Fruit fly (Drosophila melanogaster) whole organism, embryonic: Measurements from ENCODE around the gene Prx5.

Experiments
- Ada2b ChIP-seq: fragments of 200-800 bp; sonication (Bioruptor generic); IDR thresholded peaks from 2 replicates; pipeline ENCODE4 v1.3.6; 2022; ENCODE audit warnings: missing biosample characterization, missing genetic modification characterization
- Awh ChIP-seq: fragments of 200-800 bp; sonication (Bioruptor generic); IDR thresholded peaks from 2 replicates; pipeline ENCODE4, ENCODE4 v1.3.6; 2022; ENCODE audit warnings: missing biosample characterization, missing genetic modification characterization
- Bdp1 ChIP-seq: fragments of 200-800 bp; sonication (Bioruptor generic); optimal IDR thresholded peaks from 3 replicates; lab custom pipeline; 2016; ENCODE audit warnings: missing biosample characterization, missing genetic modification characterization
- CG10979 ChIP-seq: fragments of 200-800 bp; sonication (Bioruptor generic); optimal IDR thresholded peaks from 2 replicates; lab custom pipeline; 2018; ENCODE audit warnings: missing biosample characterization, mild to moderate bottlenecking, missing genetic modification characterization, moderate library complexity
- CG11504 ChIP-seq: fragments of 200-800 bp; sonication (Bioruptor generic); optimal IDR thresholded peaks from 3 replicates; lab custom pipeline; 2019; ENCODE audit warnings: missing biosample characterization, mild to moderate bottlenecking, missing genetic modification characterization, moderate library complexity
- CG12744 ChIP-seq: fragments of 200-800 bp; sonication (Bioruptor generic); optimal IDR thresholded peaks from 2 replicates; lab custom pipeline; 2016; ENCODE audit warnings: missing biosample characterization, missing genetic modification characterization
- CG14441 ChIP-seq: fragments of 200-800 bp; sonication (Bioruptor generic); IDR thresholded peaks from 2 replicates; pipeline ENCODE4 v1.3.6; 2022; ENCODE audit warnings: missing biosample characterization, missing genetic modification characterization
- CG1647 ChIP-seq: fragments of 200-800 bp; sonication (Bioruptor generic); optimal IDR thresholded peaks from 3 replicates; lab custom pipeline; 2016; ENCODE audit warnings: missing biosample characterization, missing genetic modification characterization
- CG16813 ChIP-seq: fragments of 200-800 bp; sonication (Bioruptor generic); IDR thresholded peaks from 3 replicates; pipeline ENCODE4 v1.3.6; 2022; ENCODE audit warnings: missing biosample characterization, missing genetic modification characterization; ENCODE audit not compliant: partially characterized antibody
- CG16815 ChIP-seq: fragments of 200-800 bp; sonication (Bioruptor generic); optimal IDR thresholded peaks from 3 replicates; lab custom pipeline; 2017; ENCODE audit warnings: missing biosample characterization, mild to moderate bottlenecking, missing genetic modification characterization
- CG18476 ChIP-seq: fragments of 200-800 bp; sonication (Bioruptor generic); optimal IDR thresholded peaks from 2 replicates; lab custom pipeline; 2016; ENCODE audit warnings: missing biosample characterization, mild to moderate bottlenecking, missing genetic modification characterization
- CG18599 ChIP-seq: fragments of 200-800 bp; sonication (Bioruptor generic); optimal IDR thresholded peaks from 3 replicates; lab custom pipeline; 2017; ENCODE audit warnings: missing biosample characterization, missing genetic modification characterization, mild to moderate bottlenecking, moderate library complexity, missing genetic modification reagents
- CG2116 ChIP-seq: fragments of 200-800 bp; sonication (Bioruptor generic); optimal IDR thresholded peaks from 3 replicates; lab custom pipeline; 2018; ENCODE audit warnings: missing biosample characterization, mild to moderate bottlenecking, missing genetic modification characterization
- CG2202 ChIP-seq: fragments of 200-800 bp; sonication (Bioruptor generic); optimal IDR thresholded peaks from 2 replicates; lab custom pipeline; 2018; ENCODE audit warnings: missing biosample characterization, mild to moderate bottlenecking, missing genetic modification characterization
- CG30431 ChIP-seq: fragments of 200-800 bp; sonication (Bioruptor generic); optimal IDR thresholded peaks from 2 replicates; lab custom pipeline; 2017; ENCODE audit warnings: missing biosample characterization, missing genetic modification characterization
- CG31388 ChIP-seq: fragments of 200-800 bp; sonication (Bioruptor generic); optimal IDR thresholded peaks from 2 replicates; lab custom pipeline; 2016; ENCODE audit warnings: missing biosample characterization, missing genetic modification characterization
- CG32772 ChIP-seq: fragments of 200-800 bp; sonication (Bioruptor generic); IDR thresholded peaks from 2 replicates; pipeline ENCODE4 v1.3.6; 2022; ENCODE audit warnings: missing biosample characterization, missing genetic modification characterization
- CG3838 ChIP-seq: fragments of 200-800 bp; sonication (Bioruptor generic); optimal IDR thresholded peaks from 3 replicates; lab custom pipeline; 2016; ENCODE audit warnings: missing biosample characterization, missing genetic modification characterization
- CG6854 ChIP-seq: fragments of 200-800 bp; sonication (Bioruptor generic); optimal IDR thresholded peaks from 3 replicates; lab custom pipeline; 2017; ENCODE audit warnings: missing biosample characterization, mild to moderate bottlenecking, missing genetic modification characterization
- CG8478 ChIP-seq: fragments of >200 bp; optimal IDR thresholded peaks from 2 replicates; lab custom pipeline; 2018
- CG8765 ChIP-seq: fragments of 200-800 bp; sonication (Bioruptor generic); IDR thresholded peaks from 2 replicates; pipeline ENCODE4 v1.3.6; 2022; ENCODE audit warnings: missing biosample characterization, missing genetic modification characterization
- H2.0 ChIP-seq: fragments of 200-800 bp; sonication (Bioruptor generic); IDR thresholded peaks from 2 replicates; pipeline ENCODE4 v1.3.6; 2022; ENCODE audit warnings: missing biosample characterization, missing genetic modification characterization
- HLH3B ChIP-seq: fragments of 200-800 bp; sonication (Bioruptor generic); IDR thresholded peaks from 2 replicates; pipeline ENCODE4 v1.3.6; 2022; ENCODE audit warnings: missing biosample characterization, missing genetic modification characterization
- HLH4C ChIP-seq: fragments of 200-800 bp; sonication (Bioruptor generic); IDR thresholded peaks from 3 replicates; pipeline ENCODE4 v1.3.6; 2022; ENCODE audit warnings: missing biosample characterization, missing genetic modification characterization; ENCODE audit not compliant: partially characterized antibody
- Hr3 ChIP-seq: fragments of 200-800 bp; sonication (Bioruptor generic); optimal IDR thresholded peaks from 3 replicates; lab custom pipeline; 2016; ENCODE audit warnings: missing biosample characterization, missing genetic modification characterization
- Med ChIP-seq: fragments of 200-800 bp; sonication (Bioruptor generic); peaks from one replicate; lab custom pipeline; 2016; ENCODE audit warnings: missing biosample characterization, missing genetic modification characterization, mild to moderate bottlenecking, inconsistent platforms, moderate library complexity
- Meics ChIP-seq: fragments of 200-800 bp; sonication (Bioruptor generic); optimal IDR thresholded peaks from 2 replicates; lab custom pipeline; 2017; ENCODE audit warnings: missing biosample characterization, mild to moderate bottlenecking, missing genetic modification characterization
- Myb ChIP-seq: fragments of 200-800 bp; sonication (Bioruptor generic); optimal IDR thresholded peaks from 2 replicates; lab custom pipeline; 2016; ENCODE audit warnings: missing biosample characterization, missing genetic modification characterization
- Scr ChIP-seq: fragments of 200-800 bp; sonication (Bioruptor generic); IDR thresholded peaks from 2 replicates; pipeline ENCODE4 v1.3.6; 2022; ENCODE audit warnings: missing biosample characterization, missing genetic modification characterization; ENCODE audit not compliant: partially characterized antibody
- Trl ChIP-seq, 3 experiments: fragments of >200 bp in 2 of 3; fragments of 200-800 bp in 1 of 3; sonication (Bioruptor generic) in 1 of 3; optimal IDR thresholded peaks; 2 replicates in 1 of 3; 3 replicates in 2 of 3; lab custom pipeline; 2016 to 2017; ENCODE audit warnings: missing biosample characterization in 1 of 3, missing genetic modification characterization in 1 of 3
- bbx ChIP-seq: fragments of 200-800 bp; sonication (Bioruptor generic); IDR thresholded peaks from 2 replicates; pipeline ENCODE4 v1.3.6; 2022; ENCODE audit warnings: missing biosample characterization, missing genetic modification characterization; ENCODE audit not compliant: partially characterized antibody
- chinmo ChIP-seq: fragments of 200-800 bp; sonication (Bioruptor generic); IDR thresholded peaks from 4 replicates; pipeline ENCODE4 v1.3.6; 2022; ENCODE audit warnings: missing biosample characterization, missing genetic modification characterization; ENCODE audit not compliant: partially characterized antibody
- chn ChIP-seq: fragments of 200-800 bp; sonication (Bioruptor generic); optimal IDR thresholded peaks from 2 replicates; lab custom pipeline; 2016; ENCODE audit warnings: missing biosample characterization, missing genetic modification characterization
- dmrt99B ChIP-seq: fragments of 200-800 bp; sonication (Bioruptor generic); optimal IDR thresholded peaks from 2 replicates; lab custom pipeline; 2018; ENCODE audit warnings: missing biosample characterization, mild to moderate bottlenecking, missing genetic modification characterization, moderate library complexity
- ewg ChIP-seq: fragments of 200-800 bp; sonication (Bioruptor generic); optimal IDR thresholded peaks from 3 replicates; lab custom pipeline; 2017; ENCODE audit warnings: mild to moderate bottlenecking, missing biosample characterization, missing genetic modification reagents, missing genetic modification characterization
- fd64A ChIP-seq: fragments of 200-800 bp; sonication (Bioruptor generic); optimal IDR thresholded peaks from 3 replicates; lab custom pipeline; 2018; ENCODE audit warnings: missing biosample characterization, mild to moderate bottlenecking, missing genetic modification characterization
- ftz-f1 ChIP-seq: fragments of 200-800 bp; sonication (Bioruptor generic); optimal IDR thresholded peaks from 2 replicates; lab custom pipeline; 2016; ENCODE audit warnings: missing biosample characterization, missing genetic modification characterization
- fu2 ChIP-seq: fragments of 200-800 bp; sonication (Bioruptor generic); optimal IDR thresholded peaks from 2 replicates; lab custom pipeline; 2016; ENCODE audit warnings: missing biosample characterization, missing genetic modification characterization
- jumu ChIP-seq: fragments of 200-800 bp; sonication (Bioruptor generic); optimal IDR thresholded peaks from 3 replicates; lab custom pipeline; 2016; ENCODE audit warnings: missing biosample characterization, missing genetic modification characterization
- lola ChIP-seq, 3 experiments: fragments of >200 bp in 2 of 3; fragments of 200-800 bp in 1 of 3; sonication (Bioruptor generic) in 1 of 3; optimal IDR thresholded peaks; 2 replicates each; lab custom pipeline; 2017 to 2019; ENCODE audit warnings: missing biosample characterization in 3 of 3, missing genetic modification characterization in 3 of 3, mild to moderate bottlenecking in 1 of 3, moderate library complexity in 1 of 3
- luna ChIP-seq: fragments of 200-800 bp; sonication (Bioruptor generic); optimal IDR thresholded peaks from 2 replicates; lab custom pipeline; 2016; ENCODE audit warnings: missing biosample characterization, missing genetic modification characterization
- pfk ChIP-seq: fragments of 200-800 bp; sonication (Bioruptor generic); optimal IDR thresholded peaks from 2 replicates; lab custom pipeline; 2018; ENCODE audit warnings: missing biosample characterization, mild to moderate bottlenecking, missing genetic modification characterization, moderate library complexity
- pros ChIP-seq: fragments of 200-800 bp; sonication (Bioruptor generic); optimal IDR thresholded peaks from 3 replicates; lab custom pipeline; 2019; ENCODE audit warnings: missing biosample characterization, mild to moderate bottlenecking, missing genetic modification characterization, moderate library complexity
- repo ChIP-seq: fragments of 200-800 bp; sonication (Bioruptor generic); optimal IDR thresholded peaks from 2 replicates; lab custom pipeline; 2016; ENCODE audit warnings: missing biosample characterization, missing genetic modification characterization
- sim ChIP-seq: fragments of 200-800 bp; sonication (Bioruptor generic); IDR thresholded peaks from 2 replicates; pipeline ENCODE4 v1.3.6; 2022; ENCODE audit warnings: missing biosample characterization, missing genetic modification characterization
- slou ChIP-seq: fragments of 200-800 bp; sonication (Bioruptor generic); optimal IDR thresholded peaks from 3 replicates; lab custom pipeline; 2016; ENCODE audit warnings: missing biosample characterization, missing genetic modification characterization
- tap ChIP-seq: fragments of 200-800 bp; optimal IDR thresholded peaks from 3 replicates; lab custom pipeline; 2019; ENCODE audit warnings: missing biosample characterization, mild to moderate bottlenecking, missing genetic modification characterization, moderate library complexity
- twi ChIP-seq: fragments of 200-800 bp; optimal IDR thresholded peaks from 2 replicates; lab custom pipeline; 2019; ENCODE audit warnings: missing biosample characterization, mild to moderate bottlenecking, missing genetic modification characterization, moderate library complexity
- vvl ChIP-seq: fragments of 200-800 bp; sonication (Bioruptor generic); IDR thresholded peaks from 2 replicates; pipeline ENCODE4 v1.3.6; 2022; ENCODE audit warnings: missing biosample characterization, missing genetic modification characterization

Prx5 gene

DNA sequence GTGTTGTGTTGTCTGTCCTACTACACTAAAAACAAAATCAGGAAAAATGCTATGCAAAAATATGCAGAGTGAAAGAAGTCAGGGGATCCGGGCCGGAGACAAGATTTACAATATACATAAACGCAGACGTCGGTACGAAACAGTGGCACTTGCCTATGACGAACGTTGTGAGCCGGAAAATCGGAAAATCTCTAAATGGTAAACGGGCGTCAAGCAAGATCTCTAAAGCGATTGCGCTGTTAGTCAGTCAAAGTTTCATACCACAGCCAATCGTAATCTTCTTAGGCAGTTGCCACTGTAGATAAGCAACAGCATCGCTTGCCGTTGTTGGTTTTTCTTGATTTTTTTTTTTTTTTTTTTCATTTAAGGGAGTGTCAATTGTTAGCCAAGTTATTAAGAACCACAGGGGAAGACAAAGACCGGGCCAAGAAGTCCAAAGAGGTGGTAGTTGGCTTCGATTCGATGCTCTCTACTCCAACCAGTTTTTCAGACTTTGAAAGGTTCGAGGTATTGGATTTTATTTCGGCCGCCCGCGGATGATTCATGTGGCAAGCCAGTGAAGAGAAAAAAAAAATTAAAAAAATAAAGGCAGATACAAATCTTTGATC is 41.9 kb downstream of the Prx5 start (continued):
- TF ChIP-seq CG2202 (no peak), CG14441 (GFP tag; lab: Robert Waterston, UW) (peak; percentile 96), CG6854 (GFP tag; lab: Kevin White, UChicago) (no peak), fd64A (GFP tag; lab: Kevin White, UChicago) (no peak), dmrt99B (peak; percentile 78), pfk (GFP tag; lab: Kevin White, UChicago) (no peak), CG18599 (GFP tag; lab: Kevin White, UChicago) (peak; percentile 66), Meics (GFP tag; lab: Kevin White, UChicago) (peak; percentile 80), CG10979 (peak; percentile 77), CG8765 (GFP tag; lab: Robert Waterston, UW) (peak; percentile 88), CG11504 (tag; lab: Kevin White, UChicago) (peak; percentile 73), pros (GFP tag; lab: Kevin White, UChicago) (peak; percentile 5), sim (GFP tag; lab: Robert Waterston, UW) (peak; percentile 72), chinmo (GFP tag; lab: Robert Waterston, UW) (0 out of 4 replicates have a peak, but pooled peaks have one; percentile 14), Hr3 (peak; percentile 43), jumu (peak; percentile 85), twi (tag; lab: Kevin White, UChicago) (peak; percentile 17), fu2 (peak; percentile 62), luna (GFP tag; lab: Kevin White, UChicago) (no peak), H2.0 (peak; percentile 86), CG8478 (lab: Kevin White, UChicago) (no peak), Trl (optimal IDR thresholded peaks at IDR 0.05; lab: Kevin White, UChicago) (no peak), Trl (GFP tag; optimal IDR thresholded peaks at IDR 0.05; lab: Kevin White, UChicago) (peak; percentile 93), CG32772 (peak; percentile 94), Awh (GFP tag; lab: Robert Waterston, UW) (peak; percentile 87), slou (GFP tag; lab: Kevin White, UChicago) (peak; percentile 62), CG30431 (GFP tag; lab: Kevin White, UChicago) (peak; percentile 70), lola (GFP tag; optimal IDR thresholded peaks at IDR 0.05; lab: Kevin White, UChicago) (peak in 1 of 3 experiments; percentile 48), ewg (GFP tag; lab: Kevin White, UChicago) (peak; percentile 52), CG18476 (GFP tag; lab: Kevin White, UChicago) (peak; percentile 40), tap (tag; lab: Kevin White, UChicago) (peak; percentile 74), vvl (peak; percentile 98), CG12744 (GFP tag; lab: Kevin White, UChicago) (peak; percentile 69), Scr (no peak), CG3838 (peak; percentile 9), ftz-f1 (GFP tag; lab: Kevin White, UChicago) (no peak), CG1647 (GFP tag; lab: Kevin White, UChicago) (peak; percentile 58), HLH3B (GFP tag; lab: Robert Waterston, UW) (peak; percentile 86), CG16815 (GFP tag; lab: Kevin White, UChicago) (peak; percentile 77), Myb (GFP tag; lab: Kevin White, UChicago) (peak; percentile 52), chn (peak; percentile 74), Ada2b (peak; percentile 83), Med (GFP tag; lab: Kevin White, UChicago) (peak; percentile 99), CG2116 (no peak), repo (GFP tag; lab: Kevin White, UChicago) (peak; percentile 78), bbx (no peak), HLH4C (no peak), CG31388 (GFP tag; lab: Kevin White, UChicago) (peak; percentile 57), Bdp1 (GFP tag; lab: Kevin White, UChicago) (peak; percentile 13), CG16813 (no peak)
